Fruit fly (Drosophila melanogaster): ENCODE data around the gene Ufd1.

DNA sequence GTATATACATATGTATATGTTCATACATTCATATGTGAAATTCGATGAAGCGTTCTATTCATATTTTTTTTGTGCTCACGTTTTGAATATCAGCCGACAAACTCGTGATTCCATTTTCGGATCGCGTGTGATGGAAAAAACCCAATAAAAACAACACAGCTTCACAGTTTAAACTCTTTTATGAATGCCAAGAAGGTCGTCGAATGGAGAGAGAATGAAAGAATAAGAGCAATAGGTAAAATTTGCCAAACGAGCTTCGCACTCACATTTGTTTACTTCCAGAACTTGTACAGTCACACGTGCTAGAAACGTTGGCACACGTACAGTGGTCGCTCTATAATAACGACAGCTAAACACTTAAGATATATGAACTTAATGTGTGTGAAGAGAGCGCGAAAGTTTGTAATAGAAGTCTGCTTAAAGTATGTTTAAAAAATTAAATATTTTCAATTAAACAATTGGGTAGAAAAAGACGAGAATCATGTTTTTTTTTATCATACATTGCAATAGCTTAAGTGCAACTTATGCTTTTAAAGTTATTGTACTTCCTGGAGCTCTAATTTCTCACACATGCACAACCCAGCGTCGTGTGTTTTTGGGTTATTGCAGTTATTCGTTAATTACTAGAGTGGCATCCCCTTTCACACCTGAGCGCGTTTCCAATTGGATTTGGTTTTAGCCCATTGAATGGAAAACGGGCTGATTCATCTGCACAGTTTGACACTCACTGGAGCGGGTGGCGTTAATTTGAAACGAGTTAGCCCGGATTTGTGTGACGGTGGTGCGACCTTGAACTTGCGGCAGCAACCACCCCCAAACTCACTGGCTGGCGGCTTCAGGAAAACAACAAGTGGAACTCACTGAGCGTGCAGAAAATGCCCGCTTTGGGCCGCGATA is 2.9 kb upstream of the Ufd1 start:
- no peak for TF ChIP-seq Sin3A (optimal IDR thresholded peaks at IDR 0.05)
- TF ChIP-seq psq (optimal IDR thresholded peaks at IDR 0.05), result no peak

Data from Kc167 (cell line).